Worm (Caenorhabditis elegans) whole organism, young adult: ENCODE data around the gene fbxa-74.

Experiments
- ekl-4 ChIP-seq: fragments of 200-800 bp; sonication (Bioruptor generic); IDR thresholded peaks from 2 replicates; pipeline ENCODE4 v1.3.6; 2022; ENCODE audit warnings: missing genetic modification reagents, missing genetic modification characterization, missing compliant biosample characterization
- unc-130 ChIP-seq: sonication (generic microtip); optimal IDR thresholded peaks from 2 replicates; lab custom pipeline; 2016; ENCODE audit warnings: missing genetic modification reagents, missing genetic modification characterization, missing compliant biosample characterization

DNA sequence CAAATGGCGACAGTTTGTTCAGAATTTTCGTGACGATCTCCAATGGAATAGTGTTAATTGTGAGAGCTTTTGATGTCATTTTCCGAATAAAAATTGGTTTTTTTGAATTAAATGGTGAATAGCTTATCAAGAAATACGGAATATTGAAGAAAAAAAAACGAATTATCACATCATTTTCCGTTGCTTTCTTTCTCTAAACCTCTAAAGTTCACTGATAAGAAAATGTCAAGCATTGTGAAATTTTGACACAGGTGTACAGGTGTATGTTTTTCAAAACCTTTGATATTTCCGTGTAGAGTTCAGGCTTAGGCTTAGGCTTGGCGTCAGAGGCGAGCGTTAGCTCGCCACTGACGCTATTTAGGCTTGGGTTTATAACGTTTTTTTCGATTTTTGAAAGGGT lies at the start of gene fbxa-74:
- TF ChIP-seq ekl-4 (GFP tag; lab: Robert Waterston, UW) (no peak), unc-130 (GFP tag; lab: Kevin White, UChicago) (no peak)
